Worm (Caenorhabditis elegans) whole organism, late embryonic: ENCODE results near the gene dmsr-5.
A peak's percentile ranks its signal among the peaks of the same experiment; 100 is the strongest.

ENCODE experiments used
- C38D4.7 ChIP-seq: fragments of 200-800 bp; sonication (Bioruptor generic); optimal IDR thresholded peaks from 2 replicates; lab custom pipeline; 2018; ENCODE audit warnings: mild to moderate bottlenecking, missing genetic modification characterization, moderate library complexity, missing compliant biosample characterization
- F13H6.1 ChIP-seq: sonication (generic microtip); optimal IDR thresholded peaks from 2 replicates; lab custom pipeline; 2016; ENCODE audit warnings: missing genetic modification characterization, missing compliant biosample characterization
- K02D7.2 ChIP-seq: sonication (generic microtip); optimal IDR thresholded peaks from 2 replicates; lab custom pipeline; 2017; ENCODE audit warnings: mild to moderate bottlenecking, missing genetic modification characterization, missing compliant biosample characterization
- K09A11.1 ChIP-seq: sonication (generic microtip); optimal IDR thresholded peaks from 2 replicates; lab custom pipeline; 2017; ENCODE audit warnings: antibody characterized with exemption, mild to moderate bottlenecking, missing genetic modification characterization, missing compliant biosample characterization; ENCODE audit not compliant: insufficient read depth
- Y22D7AL.16 ChIP-seq: sonication (generic microtip); optimal IDR thresholded peaks from 2 replicates; lab custom pipeline; 2016; ENCODE audit warnings: missing genetic modification characterization, missing compliant biosample characterization
- ahr-1 ChIP-seq: sonication (generic microtip); optimal IDR thresholded peaks from 2 replicates; lab custom pipeline; 2016; ENCODE audit warnings: missing genetic modification characterization, missing compliant biosample characterization
- ceh-14 ChIP-seq: sonication (generic microtip); optimal IDR thresholded peaks from 2 replicates; lab custom pipeline; 2016; ENCODE audit warnings: missing genotype, missing genetic modification characterization, missing compliant biosample characterization
- ceh-19 ChIP-seq: fragments of 200-800 bp; sonication (Bioruptor generic); optimal IDR thresholded peaks from 2 replicates; lab custom pipeline; 2018; ENCODE audit warnings: mild to moderate bottlenecking, missing genetic modification characterization, missing compliant biosample characterization
- ceh-22 ChIP-seq: sonication (generic microtip); optimal IDR thresholded peaks from 2 replicates; lab custom pipeline; 2017; ENCODE audit warnings: missing biosample characterization, missing genetic modification characterization
- ceh-24 ChIP-seq: sonication (generic microtip); optimal IDR thresholded peaks from 2 replicates; lab custom pipeline; 2016; ENCODE audit warnings: mild to moderate bottlenecking, missing genetic modification characterization, missing compliant biosample characterization
- ceh-30 ChIP-seq: fragments of 150-350 bp; optimal IDR thresholded peaks from 2 replicates; lab custom pipeline; 2014; ENCODE audit warnings: missing biosample characterization, missing genetic modification characterization
- ceh-31 ChIP-seq: sonication (generic microtip); optimal IDR thresholded peaks from 2 replicates; lab custom pipeline; 2016; ENCODE audit warnings: missing genetic modification characterization, missing compliant biosample characterization
- ceh-48 ChIP-seq: sonication (generic microtip); optimal IDR thresholded peaks from 2 replicates; lab custom pipeline; 2016; ENCODE audit warnings: missing genetic modification characterization, inconsistent platforms, missing compliant biosample characterization
- ceh-6 ChIP-seq: fragments of 200-800 bp; sonication (Bioruptor generic); optimal IDR thresholded peaks from 2 replicates; lab custom pipeline; 2018; ENCODE audit warnings: mild to moderate bottlenecking, missing genetic modification characterization, missing compliant biosample characterization
- ceh-9 ChIP-seq: sonication (generic microtip); optimal IDR thresholded peaks from 2 replicates; lab custom pipeline; 2016; ENCODE audit warnings: mild to moderate bottlenecking, missing genetic modification characterization, inconsistent platforms, missing compliant biosample characterization
- che-1 ChIP-seq: sonication (generic microtip); optimal IDR thresholded peaks from 2 replicates; lab custom pipeline; 2016; ENCODE audit warnings: mild to moderate bottlenecking, missing genetic modification characterization, missing compliant biosample characterization
- dve-1 ChIP-seq: sonication (generic microtip); optimal IDR thresholded peaks from 2 replicates; lab custom pipeline; 2017; ENCODE audit warnings: antibody characterized with exemption, mild to moderate bottlenecking, missing genetic modification characterization, missing compliant biosample characterization
- elt-2 ChIP-seq: sonication (generic microtip); optimal IDR thresholded peaks from 2 replicates; lab custom pipeline; 2016; ENCODE audit warnings: missing genetic modification reagents, missing genetic modification characterization, missing compliant biosample characterization
- elt-4 ChIP-seq: sonication (generic microtip); optimal IDR thresholded peaks from 2 replicates; lab custom pipeline; 2016; ENCODE audit warnings: missing genetic modification characterization, missing compliant biosample characterization
- ets-4 ChIP-seq: sonication (generic microtip); optimal IDR thresholded peaks from 2 replicates; lab custom pipeline; 2016; ENCODE audit warnings: missing genetic modification characterization, missing compliant biosample characterization
- eyg-1 ChIP-seq: sonication (generic microtip); optimal IDR thresholded peaks from 2 replicates; lab custom pipeline; 2016; ENCODE audit warnings: missing genotype, missing genetic modification characterization, missing compliant biosample characterization
- fax-1 ChIP-seq: sonication (generic microtip); optimal IDR thresholded peaks from 2 replicates; lab custom pipeline; 2016; ENCODE audit warnings: missing genotype, missing genetic modification characterization, missing compliant biosample characterization
- hlh-13 ChIP-seq: fragments of 200-800 bp; sonication (Bioruptor generic); optimal IDR thresholded peaks from 2 replicates; lab custom pipeline; 2018; ENCODE audit warnings: mild to moderate bottlenecking, missing genetic modification characterization, missing compliant biosample characterization
- hlh-15 ChIP-seq: sonication (generic microtip); optimal IDR thresholded peaks from 2 replicates; lab custom pipeline; 2016; ENCODE audit warnings: missing genetic modification characterization, missing compliant biosample characterization
- hlh-8 ChIP-seq: sonication (generic microtip); optimal IDR thresholded peaks from 2 replicates; lab custom pipeline; 2016; ENCODE audit warnings: missing genotype, missing genetic modification characterization, missing compliant biosample characterization
- lim-6 ChIP-seq: sonication (generic microtip); optimal IDR thresholded peaks from 2 replicates; lab custom pipeline; 2016; ENCODE audit warnings: missing genetic modification characterization, missing compliant biosample characterization
- nfya-1 ChIP-seq: sonication (generic microtip); optimal IDR thresholded peaks from 2 replicates; lab custom pipeline; 2017; ENCODE audit warnings: missing genetic modification characterization, mild to moderate bottlenecking, missing compliant biosample characterization, antibody characterized with exemption, moderate library complexity
- nhr-11 ChIP-seq: fragments of 150-350 bp; optimal IDR thresholded peaks from 2 replicates; lab custom pipeline; 2014; ENCODE audit warnings: missing biosample characterization, missing genetic modification characterization
- nhr-232 ChIP-seq: sonication (generic microtip); optimal IDR thresholded peaks from 2 replicates; lab custom pipeline; 2016; ENCODE audit warnings: missing genetic modification characterization, missing compliant biosample characterization
- odd-2 ChIP-seq: sonication (generic microtip); optimal IDR thresholded peaks from 2 replicates; lab custom pipeline; 2017; ENCODE audit warnings: antibody characterized with exemption, mild to moderate bottlenecking, missing genetic modification characterization, missing compliant biosample characterization
- pat-9 ChIP-seq: fragments of 200-800 bp; sonication (Bioruptor generic); optimal IDR thresholded peaks from 2 replicates; lab custom pipeline; 2018; ENCODE audit warnings: mild to moderate bottlenecking, missing genetic modification characterization, moderate library complexity, missing compliant biosample characterization
- pax-1 ChIP-seq: fragments of 150-350 bp; optimal IDR thresholded peaks from 2 replicates; lab custom pipeline; 2014; ENCODE audit warnings: missing biosample characterization, missing genetic modification characterization
- pqm-1 ChIP-seq: sonication (generic microtip); optimal IDR thresholded peaks from 2 replicates; lab custom pipeline; 2016; ENCODE audit warnings: missing genetic modification characterization, missing compliant biosample characterization
- ref-2 ChIP-seq: sonication (generic microtip); optimal IDR thresholded peaks from 2 replicates; lab custom pipeline; 2016; ENCODE audit warnings: missing genetic modification characterization, missing compliant biosample characterization
- rnt-1 ChIP-seq: sonication (generic microtip); optimal IDR thresholded peaks from 2 replicates; lab custom pipeline; 2016; ENCODE audit warnings: missing genetic modification characterization, missing compliant biosample characterization
- sdc-2 ChIP-seq: sonication (generic microtip); optimal IDR thresholded peaks from 2 replicates; lab custom pipeline; 2016; ENCODE audit warnings: missing genotype, missing genetic modification characterization, missing compliant biosample characterization
- sox-2 ChIP-seq: fragments of 200-800 bp; sonication (Bioruptor generic); IDR thresholded peaks from 2 replicates; pipeline ENCODE4 v1.3.6; 2022; ENCODE audit warnings: missing genetic modification reagents, missing genetic modification characterization, missing compliant biosample characterization
- sox-4 ChIP-seq: sonication (generic microtip); optimal IDR thresholded peaks from 2 replicates; lab custom pipeline; 2017; ENCODE audit warnings: mild to moderate bottlenecking, missing genetic modification characterization, inconsistent platforms, missing compliant biosample characterization
- syd-9 ChIP-seq: sonication (generic microtip); optimal IDR thresholded peaks from 2 replicates; lab custom pipeline; 2016; ENCODE audit warnings: mild to moderate bottlenecking, missing genetic modification characterization, moderate library complexity, missing compliant biosample characterization
- tbx-2 ChIP-seq: sonication (generic microtip); optimal IDR thresholded peaks from 2 replicates; lab custom pipeline; 2016; ENCODE audit warnings: missing genetic modification characterization, missing compliant biosample characterization
- tbx-7 ChIP-seq: sonication (generic microtip); optimal IDR thresholded peaks from 2 replicates; lab custom pipeline; 2016; ENCODE audit warnings: missing genotype, missing genetic modification characterization, missing compliant biosample characterization
- unc-3 ChIP-seq, 2 experiments: fragments of 200-800 bp in 1 of 2; sonication (Bioruptor generic) in 1 of 2; sonication (generic microtip) in 1 of 2; conservative IDR thresholded peaks in 1 of 2; optimal IDR thresholded peaks in 1 of 2; 2 replicates each; pipeline versions ENCODE4 v1.3.6 to Lab custom; 2016 to 2022; ENCODE audit warnings: missing compliant biosample characterization in 2 of 2, missing genetic modification characterization in 2 of 2, missing genetic modification reagents in 1 of 2
- zip-5 ChIP-seq: sonication (generic microtip); optimal IDR thresholded peaks from 2 replicates; lab custom pipeline; 2016; ENCODE audit warnings: missing genetic modification characterization, missing compliant biosample characterization

dmsr-5 gene

DNA sequence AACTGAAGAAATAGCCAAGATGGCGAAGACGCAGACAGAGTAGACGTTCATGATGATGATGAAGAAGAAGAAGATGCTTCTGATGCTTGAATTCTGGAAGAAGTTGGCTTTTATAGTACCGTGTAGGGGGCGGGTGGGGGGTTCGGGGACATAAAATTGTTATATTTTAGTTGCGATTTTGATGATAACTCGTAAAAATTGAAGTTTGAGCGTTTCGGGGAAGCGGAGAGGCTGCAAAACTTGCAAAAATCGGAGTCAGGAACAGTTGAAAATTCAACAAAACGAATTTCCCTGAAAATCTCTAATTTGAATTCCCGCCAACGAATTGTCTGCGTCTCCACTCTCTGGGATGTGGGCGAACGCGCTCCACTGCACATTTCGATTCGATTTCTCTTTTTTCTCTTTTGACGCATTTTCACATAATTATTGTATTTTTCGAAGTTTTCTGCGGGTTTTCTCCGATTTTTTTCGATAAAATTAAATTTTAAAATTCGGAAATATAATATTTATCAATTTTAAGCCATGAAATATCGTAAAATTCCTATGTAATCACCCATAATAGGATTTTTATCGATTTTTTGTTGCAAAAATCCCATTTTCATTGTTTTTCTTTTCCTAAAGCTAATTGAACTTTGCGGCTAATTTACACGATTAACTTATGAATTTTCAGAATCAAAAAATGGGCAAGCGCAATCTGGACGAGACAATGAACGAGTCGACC, 12.7 kb upstream of the dmsr-5 start, which contains the start of the genes fipr-17 and Y48A6B.3 (continued):
- TF ChIP-seq lim-6 (tag; lab: Kevin White, UChicago) (no peak), ahr-1 (tag; lab: Kevin White, UChicago) (no peak), hlh-8 (tag; lab: Kevin White, UChicago) (no peak), ceh-14 (tag; lab: Kevin White, UChicago) (no peak), syd-9 (tag; lab: Kevin White, UChicago) (no peak), ceh-30 (tag; lab: Kevin White, UChicago) (no peak), ceh-6 (no peak), ceh-48 (peak; percentile 60), K09A11.1 (no peak), sox-2 (GFP tag; lab: Robert Waterston, UW) (no peak), dve-1 (tag; lab: Kevin White, UChicago) (peak; percentile 54)

DNA sequence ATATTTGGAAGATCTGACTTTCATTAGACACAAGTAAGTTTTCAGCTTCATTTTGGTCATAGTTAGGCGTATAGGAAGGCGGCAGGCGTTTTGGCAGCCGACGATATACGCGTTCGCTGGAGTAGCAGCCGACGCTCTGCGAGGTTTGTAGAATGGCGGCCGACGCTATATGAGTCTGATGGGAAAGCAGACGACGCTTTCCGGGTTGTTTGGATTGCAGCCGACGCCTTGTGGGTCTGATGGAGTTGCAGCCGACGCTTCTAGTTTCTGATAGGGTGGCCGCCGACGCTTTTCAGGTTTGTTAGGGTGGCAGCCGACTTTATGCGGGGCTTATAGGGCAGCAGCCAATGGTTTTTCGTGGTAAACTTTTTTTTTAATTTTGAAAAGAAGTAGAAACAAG, 7.8 kb upstream of the dmsr-5 start:
- no peak for TF ChIP-seq ceh-31 (tag; lab: Kevin White, UChicago)
- no peak for TF ChIP-seq zip-5 (tag; lab: Kevin White, UChicago)
- TF ChIP-seq F13H6.1 (tag; lab: Kevin White, UChicago): no peak
- TF ChIP-seq unc-3 (GFP tag; conservative IDR thresholded peaks at IDR 0.05; lab: Robert Waterston, UW): no peak
- TF ChIP-seq unc-3 (tag; optimal IDR thresholded peaks at IDR 0.05; lab: Kevin White, UChicago): no peak
- TF ChIP-seq ceh-22 (tag; lab: Kevin White, UChicago): no peak
- no peak for TF ChIP-seq ceh-9 (tag; lab: Kevin White, UChicago)
- TF ChIP-seq elt-4: no peak
- no peak for TF ChIP-seq elt-2 (tag; lab: Kevin White, UChicago)
- no peak for TF ChIP-seq C38D4.7 (GFP tag; lab: Kevin White, UChicago)
- TF ChIP-seq ceh-30 (tag; lab: Kevin White, UChicago): no peak
- TF ChIP-seq ahr-1 (tag; lab: Kevin White, UChicago): no peak
- no peak for TF ChIP-seq odd-2
- no peak for TF ChIP-seq rnt-1
- TF ChIP-seq ets-4 (tag; lab: Kevin White, UChicago): no peak
- no peak for TF ChIP-seq sox-2 (GFP tag; lab: Robert Waterston, UW)
- no peak for TF ChIP-seq eyg-1
- no peak for TF ChIP-seq nfya-1 (tag; lab: Kevin White, UChicago)
- TF ChIP-seq, all 69 proteins: peak for 0

DNA sequence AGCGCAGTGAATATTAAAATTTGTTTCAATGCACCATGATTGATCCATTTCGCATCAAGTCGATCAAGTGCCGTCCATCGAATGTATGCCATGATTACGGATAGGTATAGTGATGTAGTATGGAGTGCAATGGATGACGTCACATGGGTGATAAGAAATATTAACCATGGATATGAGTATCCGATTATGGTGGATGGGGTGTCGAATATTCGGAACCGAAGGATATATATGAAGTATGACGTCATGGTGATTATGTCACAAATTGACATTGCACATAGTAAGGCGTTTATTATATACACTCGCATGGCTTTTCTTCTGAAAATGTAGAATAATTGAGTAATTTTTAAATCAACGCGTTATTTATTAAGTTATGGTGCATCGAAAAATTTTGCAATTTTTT, 971 bp downstream of the dmsr-5 start:
- no peak for TF ChIP-seq elt-4
- TF ChIP-seq syd-9 (tag; lab: Kevin White, UChicago): no peak

DNA sequence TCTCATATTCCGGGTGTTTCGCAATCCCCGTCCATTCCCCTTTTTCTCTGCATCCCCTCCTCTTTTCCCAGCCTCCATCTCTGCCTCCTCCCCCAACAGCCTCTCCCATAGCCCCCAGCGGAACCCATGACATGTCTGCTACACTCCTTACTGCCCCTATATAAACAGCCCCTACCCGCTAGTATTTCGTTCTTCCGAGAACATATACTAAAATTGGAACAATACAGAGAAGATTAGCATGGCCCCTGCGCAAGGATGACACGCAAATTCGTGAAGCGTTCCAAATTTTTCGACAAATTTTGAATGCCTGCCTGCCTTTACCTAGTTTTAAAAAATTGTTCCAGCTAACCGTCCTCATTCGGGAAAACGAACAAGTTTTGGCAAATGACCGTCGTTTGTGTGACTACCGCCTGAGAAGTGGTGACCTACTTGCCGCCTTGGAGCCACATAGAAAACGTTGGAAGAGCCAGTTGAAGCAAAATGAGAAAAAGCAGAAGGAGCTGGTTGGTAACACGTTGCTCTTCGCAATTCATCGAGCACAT, 5.5 kb downstream of the dmsr-5 start:
- peak; percentile 92 for TF ChIP-seq K02D7.2
- peak; percentile 94 for TF ChIP-seq pat-9
- TF ChIP-seq ceh-48: peak; percentile 82
- peak; percentile 92 for TF ChIP-seq che-1 (tag; lab: Kevin White, UChicago)
- peak; percentile 91 for TF ChIP-seq fax-1 (tag; lab: Kevin White, UChicago)
- TF ChIP-seq sox-2 (GFP tag; lab: Robert Waterston, UW): peak; percentile 95
- TF ChIP-seq elt-2 (tag; lab: Kevin White, UChicago): peak; percentile 95
- TF ChIP-seq hlh-8 (tag; lab: Kevin White, UChicago): peak; percentile 86
- TF ChIP-seq hlh-13: peak; percentile 97
- peak; percentile 83 for TF ChIP-seq ets-4 (tag; lab: Kevin White, UChicago)
- TF ChIP-seq hlh-15 (tag; lab: Kevin White, UChicago): peak; percentile 90
- peak; percentile 88 for TF ChIP-seq sdc-2 (tag; lab: Kevin White, UChicago)
- TF ChIP-seq zip-5 (tag; lab: Kevin White, UChicago): peak; percentile 69
- peak; percentile 96 for TF ChIP-seq sox-4
- TF ChIP-seq pax-1 (tag; lab: Kevin White, UChicago): peak; percentile 81
- no peak for TF ChIP-seq ceh-22 (tag; lab: Kevin White, UChicago)
- peak; percentile 88 for TF ChIP-seq Y22D7AL.16 (tag; lab: Kevin White, UChicago)
- TF ChIP-seq tbx-7 (tag; lab: Kevin White, UChicago): peak; percentile 66
- TF ChIP-seq nhr-11 (tag; lab: Kevin White, UChicago): peak; percentile 53
- TF ChIP-seq nhr-232 (tag; lab: Kevin White, UChicago): peak; percentile 89
- peak; percentile 98 for TF ChIP-seq ceh-19 (GFP tag; lab: Kevin White, UChicago)
- TF ChIP-seq pqm-1 (tag; lab: Kevin White, UChicago): peak; percentile 93
- peak; percentile 95 for TF ChIP-seq ceh-14 (tag; lab: Kevin White, UChicago)
- TF ChIP-seq ceh-24 (tag; lab: Kevin White, UChicago): peak; percentile 88
- TF ChIP-seq ref-2 (tag; lab: Kevin White, UChicago): peak; percentile 91
- TF ChIP-seq syd-9 (tag; lab: Kevin White, UChicago): peak; percentile 91
- peak; percentile 96 for TF ChIP-seq tbx-2
